Fruit fly (Drosophila melanogaster): ENCODE data around the gene CG13287.

CG13287 gene

DNA sequence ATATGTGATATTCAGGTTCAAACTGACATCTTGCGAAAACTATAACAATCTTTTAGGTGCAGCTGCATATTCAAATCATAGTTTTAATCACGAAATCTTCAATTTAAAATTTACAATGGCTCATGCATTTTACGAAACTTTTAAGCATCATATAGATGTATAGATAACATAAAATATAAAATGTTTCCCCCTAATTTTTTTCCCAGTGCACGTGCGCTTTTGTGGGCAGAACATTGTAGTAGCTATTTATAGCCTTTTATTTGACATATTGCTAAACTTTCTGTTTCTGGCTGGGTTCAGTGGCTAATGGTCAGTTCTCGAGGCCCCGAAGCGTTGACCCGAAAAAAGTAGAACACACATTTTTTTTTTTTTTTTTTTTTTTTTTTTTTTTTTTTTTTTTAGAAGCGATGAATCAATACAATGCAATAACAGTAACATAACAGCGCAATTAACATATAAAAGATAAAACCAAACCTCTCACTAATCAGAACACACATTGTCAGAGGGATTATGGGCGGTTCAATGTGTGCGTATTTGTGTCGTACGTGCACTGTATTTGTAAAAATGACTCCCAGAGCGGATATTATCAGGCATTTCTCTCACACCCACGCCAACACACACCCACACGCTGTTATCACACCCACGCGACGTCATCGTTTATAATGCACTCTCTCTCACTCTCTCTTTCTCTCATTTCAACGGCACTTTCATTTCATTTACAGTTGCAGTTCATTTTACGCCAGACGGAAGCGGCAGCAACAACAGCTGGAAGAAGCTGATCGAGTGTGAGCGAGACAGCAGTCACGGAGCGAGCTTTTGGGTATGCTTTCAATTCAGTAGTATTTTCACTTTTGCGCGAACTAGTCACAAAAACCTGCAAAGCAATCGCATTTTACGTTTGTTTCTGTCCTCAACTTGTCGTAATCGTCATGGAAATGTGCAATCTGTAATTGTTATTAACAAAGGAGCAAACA is 44.2 kb downstream of the CG13287 start (continued):
- no peak for TF ChIP-seq CG16779 (GFP tag; IDR thresholded peaks at IDR 0.05)
- TF ChIP-seq Elba2 (GFP tag; optimal IDR thresholded peaks at IDR 0.05) = no peak
- TF ChIP-seq lola (GFP tag; optimal IDR thresholded peaks at IDR 0.05) = peak in 1 of 3 experiments; percentile 21
- no peak for TF ChIP-seq B-H2 (GFP tag; optimal IDR thresholded peaks at IDR 0.05)
- no peak for TF ChIP-seq CG4854 (GFP tag; optimal IDR thresholded peaks at IDR 0.05)
- peak; percentile 2 for TF ChIP-seq CG9817 (tag; optimal IDR thresholded peaks at IDR 0.05)
- peak; percentile 36 for TF ChIP-seq CG8944 (GFP tag; optimal IDR thresholded peaks at IDR 0.05)
- no peak for TF ChIP-seq hb (GFP tag; IDR thresholded peaks at IDR 0.05; ENCODE audit: partially characterized antibody)
- TF ChIP-seq rib (GFP tag; IDR thresholded peaks at IDR 0.05) = no peak
- TF ChIP-seq fru (optimal IDR thresholded peaks at IDR 0.05) = no peak
- TF ChIP-seq CG16813 (GFP tag; IDR thresholded peaks at IDR 0.05; ENCODE audit: partially characterized antibody) = no peak
- peak; percentile 32; the same call in 1 of the 2 replicates for TF ChIP-seq esg (GFP tag; conservative IDR thresholded peaks at IDR 0.05)
- peak; percentile 45 for TF ChIP-seq NfI (GFP tag; optimal IDR thresholded peaks at IDR 0.05)
- no peak for TF ChIP-seq CG15011 (GFP tag; optimal IDR thresholded peaks at IDR 0.05)
- no peak for TF ChIP-seq zfh2 (GFP tag; optimal IDR thresholded peaks at IDR 0.05)
- peak; percentile 34 for TF ChIP-seq bcd (GFP tag; optimal IDR thresholded peaks at IDR 0.05)
- TF ChIP-seq H15 (GFP tag; IDR thresholded peaks at IDR 0.05) = no peak
- TF ChIP-seq pnt (GFP tag; optimal IDR thresholded peaks at IDR 0.05) = peak; percentile 10
- no peak for TF ChIP-seq vnd (GFP tag; IDR thresholded peaks at IDR 0.05; ENCODE audit: partially characterized antibody)
- peak; percentile 32; the same call in 1 of the 2 replicates for TF ChIP-seq CG14014 (GFP tag; IDR thresholded peaks at IDR 0.05)
- no peak for TF ChIP-seq CkIIα-i1 (GFP tag; IDR thresholded peaks at IDR 0.05)
- no peak for TF ChIP-seq scrt (GFP tag; optimal IDR thresholded peaks at IDR 0.05)
- TF ChIP-seq hth (optimal IDR thresholded peaks at IDR 0.05) = no peak
- TF ChIP-seq da (GFP tag; optimal IDR thresholded peaks at IDR 0.05) = no peak
- peak; percentile 25 for TF ChIP-seq dmrt11E (tag; optimal IDR thresholded peaks at IDR 0.05)
- no peak for TF ChIP-seq sima (GFP tag; optimal IDR thresholded peaks at IDR 0.05)
- TF ChIP-seq CG10462 (GFP tag; optimal IDR thresholded peaks at IDR 0.05) = peak; percentile 17
- no peak for TF ChIP-seq CG10147 (GFP tag; optimal IDR thresholded peaks at IDR 0.05)
- peak; percentile 5 for TF ChIP-seq CG33213 (GFP tag; optimal IDR thresholded peaks at IDR 0.05)
- TF ChIP-seq CG12155 (GFP tag; optimal IDR thresholded peaks at IDR 0.05) = no peak
- no peak for TF ChIP-seq zen2 (GFP tag; IDR thresholded peaks at IDR 0.05; ENCODE audit: partially characterized antibody)
- TF ChIP-seq yki (optimal IDR thresholded peaks at IDR 0.05) = no peak
- peak; percentile 61 for TF ChIP-seq CG12391 (tag; optimal IDR thresholded peaks at IDR 0.05)
- TF ChIP-seq lov (optimal IDR thresholded peaks at IDR 0.05) = no peak
- no peak for TF ChIP-seq lov (GFP tag; IDR thresholded peaks at IDR 0.05)
- TF ChIP-seq unpg (GFP tag; optimal IDR thresholded peaks at IDR 0.05) = peak; percentile 65
- no peak for TF ChIP-seq CG11085 (GFP tag; IDR thresholded peaks at IDR 0.05)
- peak; percentile 92 for TF ChIP-seq CG15514 (GFP tag; optimal IDR thresholded peaks at IDR 0.05)
- TF ChIP-seq Rx (GFP tag; IDR thresholded peaks at IDR 0.05) = no peak; the same call in 1 of the 2 replicates
- TF ChIP-seq lilli (GFP tag; optimal IDR thresholded peaks at IDR 0.05) = peak; percentile 32
- TF ChIP-seq CG12071 (GFP tag; optimal IDR thresholded peaks at IDR 0.05) = no peak
- TF ChIP-seq luna (GFP tag; optimal IDR thresholded peaks at IDR 0.05) = no peak
- no peak for TF ChIP-seq exex (tag; optimal IDR thresholded peaks at IDR 0.05)
- no peak for TF ChIP-seq Sry-β (GFP tag; optimal IDR thresholded peaks at IDR 0.05)
- no peak for TF ChIP-seq CG18476 (GFP tag; optimal IDR thresholded peaks at IDR 0.05)
- TF ChIP-seq Doc2 (GFP tag; IDR thresholded peaks at IDR 0.05) = no peak
- no peak for TF ChIP-seq MESR4 (GFP tag; optimal IDR thresholded peaks at IDR 0.05)
- no peak for TF ChIP-seq HLH4C (GFP tag; IDR thresholded peaks at IDR 0.05; ENCODE audit: partially characterized antibody)
- no peak for TF ChIP-seq pb (GFP tag; optimal IDR thresholded peaks at IDR 0.05)

Data from whole organism, embryonic.